Worm (Caenorhabditis elegans): ENCODE results near the gene F58E6.11.
A peak's percentile ranks its signal among the peaks of the same experiment; 100 is the strongest.

Gene F58E6.11

DNA sequence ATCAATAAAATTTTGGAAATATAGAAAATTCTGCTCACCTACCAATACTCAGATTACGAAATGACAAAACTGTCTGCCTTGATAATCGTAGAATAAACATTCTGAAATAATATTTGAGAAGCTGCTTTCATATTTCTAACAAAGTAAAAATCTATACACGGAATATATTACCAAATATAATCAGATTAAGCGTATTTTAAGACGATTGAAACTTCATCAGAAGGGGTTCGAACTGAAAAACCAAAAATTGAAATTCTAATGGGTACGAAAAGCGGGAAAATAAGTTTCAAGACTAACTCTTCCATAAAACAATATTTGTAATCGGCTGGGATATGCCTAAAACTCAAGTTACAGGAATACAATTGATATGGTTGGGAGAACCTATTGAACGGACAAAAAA, 21.6 kb upstream of the F58E6.11 start, which contains the start of gene F46B6.4:
Gene F46B6.4 (minus strand): TSS at position 101 of the 400 bp plus-strand sequence.
- TF ChIP-seq lsy-2 (tag; optimal IDR thresholded peaks at IDR 0.05) = no peak
- TF ChIP-seq mep-1 (tag; optimal IDR thresholded peaks at IDR 0.05) = no peak
- TF ChIP-seq ces-1 (GFP tag; optimal IDR thresholded peaks at IDR 0.05) = no peak
- no peak for TF ChIP-seq snpc-4 (tag; optimal IDR thresholded peaks at IDR 0.05)
- no peak for TF ChIP-seq ceh-43 (GFP tag; optimal IDR thresholded peaks at IDR 0.05)
- TF ChIP-seq unc-120 (tag; optimal IDR thresholded peaks at IDR 0.05; ENCODE audit: poor library complexity, severe bottlenecking) = no peak
- TF ChIP-seq nhr-28 (tag; optimal IDR thresholded peaks at IDR 0.05) = no peak
- TF ChIP-seq lin-32 (GFP tag; optimal IDR thresholded peaks at IDR 0.05) = no peak
- TF ChIP-seq zip-8 (tag; optimal IDR thresholded peaks at IDR 0.05) = no peak
- TF ChIP-seq flh-1 (GFP tag; optimal IDR thresholded peaks at IDR 0.05) = no peak
- no peak for TF ChIP-seq sem-2 (GFP tag; optimal IDR thresholded peaks at IDR 0.05)
- no peak for TF ChIP-seq ceh-39 (tag; optimal IDR thresholded peaks at IDR 0.05)
- TF ChIP-seq mls-2 (tag; optimal IDR thresholded peaks at IDR 0.05) = no peak
- no peak for TF ChIP-seq blmp-1 (tag; optimal IDR thresholded peaks at IDR 0.05)

DNA sequence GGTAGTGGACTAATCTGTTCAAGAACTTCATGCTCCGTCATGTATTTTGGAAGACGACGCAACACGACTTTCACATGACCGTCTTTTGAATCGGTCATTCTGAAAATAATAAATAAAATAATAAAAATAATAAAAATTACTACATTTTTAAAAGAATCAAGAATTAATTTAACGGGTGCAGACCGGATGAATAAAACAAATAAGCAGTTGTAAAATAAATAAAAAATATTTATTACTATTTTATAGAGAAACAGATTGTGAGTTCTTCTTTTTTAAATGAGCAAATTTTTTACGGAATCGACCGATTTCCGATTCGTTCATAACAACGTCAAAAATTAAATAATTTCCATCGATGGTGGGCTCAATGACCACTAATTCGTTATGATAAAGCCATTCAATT, 19.9 kb upstream of the F58E6.11 start, which contains the start of gene smg-4:
Gene smg-4 (minus strand): TSS at position 101 of the 400 bp plus-strand sequence.
- TF ChIP-seq bed-3 (GFP tag; optimal IDR thresholded peaks at IDR 0.05) (no peak), hlh-1 (tag; optimal IDR thresholded peaks at IDR 0.05) (no peak), pha-4 (tag; optimal IDR thresholded peaks at IDR 0.05) (no peak), sptf-1 (tag; optimal IDR thresholded peaks at IDR 0.05) (no peak), nhr-237 (tag; optimal IDR thresholded peaks at IDR 0.05) (no peak), ceh-83 (GFP tag; optimal IDR thresholded peaks at IDR 0.05) (no peak), snpc-4 (tag; optimal IDR thresholded peaks at IDR 0.05) (no peak), elt-3 (tag; optimal IDR thresholded peaks at IDR 0.05) (no peak), drap-1 (GFP tag; optimal IDR thresholded peaks at IDR 0.05) (no peak), nhr-28 (tag; optimal IDR thresholded peaks at IDR 0.05) (no peak), ceh-43 (GFP tag; optimal IDR thresholded peaks at IDR 0.05) (no peak)

DNA sequence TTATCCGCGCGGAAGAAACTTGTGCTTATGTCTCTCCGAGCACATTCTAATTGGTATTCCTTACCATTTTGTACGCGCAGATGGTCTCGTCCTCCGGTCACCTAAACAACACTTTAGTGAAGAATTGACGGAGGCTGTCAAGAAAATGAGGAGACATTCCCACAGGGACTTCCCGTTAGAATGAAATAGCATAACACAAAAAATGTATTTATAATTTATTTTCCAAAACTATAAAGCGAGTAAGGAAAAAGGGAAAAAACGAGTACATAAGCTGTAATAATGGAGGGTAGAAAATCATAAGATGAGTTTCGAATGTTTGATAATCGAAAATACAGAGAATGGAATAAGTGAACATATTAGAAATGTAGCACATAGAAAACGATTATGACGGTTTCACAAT, 17.9 kb upstream of the F58E6.11 start, which contains the start of gene F46B6.12:
Gene F46B6.12 (minus strand): TSS at position 101 of the 400 bp plus-strand sequence.
- TF ChIP-seq ceh-43 (GFP tag; optimal IDR thresholded peaks at IDR 0.05) (no peak), nhr-28 (tag; optimal IDR thresholded peaks at IDR 0.05) (no peak), lsy-2 (tag; optimal IDR thresholded peaks at IDR 0.05) (no peak), bed-3 (GFP tag; optimal IDR thresholded peaks at IDR 0.05) (no peak), lin-13 (tag; optimal IDR thresholded peaks at IDR 0.05) (no peak), mls-2 (tag; optimal IDR thresholded peaks at IDR 0.05) (no peak), cnd-1 (tag; optimal IDR thresholded peaks at IDR 0.05) (no peak), lin-32 (GFP tag; optimal IDR thresholded peaks at IDR 0.05) (no peak), ztf-11 (tag; optimal IDR thresholded peaks at IDR 0.05) (no peak), mep-1 (tag; optimal IDR thresholded peaks at IDR 0.05) (no peak), nhr-76 (tag; optimal IDR thresholded peaks at IDR 0.05) (no peak), ceh-39 (tag; optimal IDR thresholded peaks at IDR 0.05) (no peak), pha-4 (tag; optimal IDR thresholded peaks at IDR 0.05) (no peak), blmp-1 (tag; optimal IDR thresholded peaks at IDR 0.05) (no peak), flh-1 (GFP tag; optimal IDR thresholded peaks at IDR 0.05) (no peak), nhr-12 (tag; optimal IDR thresholded peaks at IDR 0.05) (no peak), hlh-1 (tag; optimal IDR thresholded peaks at IDR 0.05) (no peak), nhr-2 (tag; optimal IDR thresholded peaks at IDR 0.05) (no peak)

DNA sequence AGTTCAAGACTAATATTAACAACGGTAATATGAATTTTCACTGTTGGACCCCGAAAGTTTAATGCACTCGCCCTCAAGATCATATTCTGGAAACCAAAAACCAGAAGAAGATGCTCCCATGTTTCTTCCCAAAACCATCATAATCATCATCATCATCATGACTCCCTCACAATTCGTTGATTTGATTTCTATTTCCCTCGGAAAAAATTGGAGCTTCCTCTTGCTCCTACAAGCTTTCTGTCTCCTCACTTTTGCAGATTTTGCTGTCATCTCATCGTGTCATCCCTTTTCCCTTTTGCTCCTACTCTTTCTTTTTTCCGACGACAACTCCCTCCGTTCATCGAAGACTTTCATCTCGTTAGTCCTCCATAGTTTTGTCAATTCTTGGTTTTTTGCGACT, 14.2 kb upstream of the F58E6.11 start, which contains the start of gene F46B6.2:
Gene F46B6.2 (plus strand): TSS at position 316 of the 400 bp plus-strand sequence.
- TF ChIP-seq ces-1 (GFP tag; optimal IDR thresholded peaks at IDR 0.05) (peak; percentile 99), lsy-2 (tag; optimal IDR thresholded peaks at IDR 0.05) (no peak), blmp-1 (tag; optimal IDR thresholded peaks at IDR 0.05) (no peak), nhr-12 (tag; optimal IDR thresholded peaks at IDR 0.05) (no peak), nhr-28 (tag; optimal IDR thresholded peaks at IDR 0.05) (no peak)

DNA sequence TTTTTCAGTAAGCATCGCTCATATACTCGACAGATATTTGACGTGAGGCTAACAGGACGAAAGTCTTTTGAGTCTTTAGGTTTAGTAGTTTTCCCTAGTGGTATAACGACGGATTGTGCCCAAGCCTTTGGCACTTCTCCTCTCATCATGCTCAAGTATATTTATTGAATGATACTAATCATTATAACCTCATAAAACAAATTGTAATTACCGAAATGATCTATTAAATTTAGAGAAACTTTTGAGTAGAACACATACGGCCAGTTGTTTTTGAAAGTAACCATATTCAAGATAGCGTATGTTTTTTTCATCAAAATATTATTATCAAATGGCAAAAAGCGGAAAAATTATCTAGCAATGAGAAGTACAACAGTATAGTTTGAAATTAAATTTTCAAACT, 13.5 kb upstream of the F58E6.11 start:
- TF ChIP-seq ces-1 (GFP tag; optimal IDR thresholded peaks at IDR 0.05) (peak; percentile 90), sem-2 (GFP tag; optimal IDR thresholded peaks at IDR 0.05) (no peak), lin-32 (GFP tag; optimal IDR thresholded peaks at IDR 0.05) (no peak), nhr-2 (tag; optimal IDR thresholded peaks at IDR 0.05) (no peak)
